Fruit fly (Drosophila melanogaster) whole organism, embryonic: ENCODE measurements around the gene CG32983.

Experiments
- Adf1 ChIP-seq: fragments of 200-800 bp; sonication (Bioruptor generic); IDR thresholded peaks from 2 replicates; pipeline ENCODE4 v1.3.6; 2022; ENCODE audit warnings: missing biosample characterization, missing genetic modification characterization
- Blimp-1 ChIP-seq: fragments of 200-800 bp; sonication (Bioruptor generic); optimal IDR thresholded peaks from 3 replicates; lab custom pipeline; 2018; ENCODE audit warnings: missing biosample characterization, missing genetic modification characterization, mild to moderate bottlenecking, moderate library complexity, missing genetic modification reagents
- BtbVII ChIP-seq: fragments of 200-800 bp; sonication (Bioruptor generic); optimal IDR thresholded peaks from 3 replicates; lab custom pipeline; 2017; ENCODE audit warnings: missing biosample characterization, mild to moderate bottlenecking, missing genetic modification characterization
- CG10209 ChIP-seq: fragments of 200-800 bp; sonication (Bioruptor generic); optimal IDR thresholded peaks from 3 replicates; lab custom pipeline; 2017; ENCODE audit warnings: missing biosample characterization, mild to moderate bottlenecking, missing genetic modification characterization, missing genetic modification reagents
- CG12071 ChIP-seq: fragments of 200-800 bp; sonication (Bioruptor generic); optimal IDR thresholded peaks from 3 replicates; lab custom pipeline; 2018; ENCODE audit warnings: missing biosample characterization, mild to moderate bottlenecking, missing genetic modification characterization
- CG12769 ChIP-seq: fragments of 200-800 bp; sonication (Bioruptor generic); optimal IDR thresholded peaks from 2 replicates; lab custom pipeline; 2019; ENCODE audit warnings: missing biosample characterization, mild to moderate bottlenecking, missing genetic modification characterization, moderate library complexity
- CG14710 ChIP-seq: fragments of 200-800 bp; sonication (Bioruptor generic); optimal IDR thresholded peaks from 3 replicates; lab custom pipeline; 2019; ENCODE audit warnings: missing biosample characterization, mild to moderate bottlenecking, missing genetic modification characterization, moderate library complexity
- CG15514 ChIP-seq: fragments of 200-800 bp; sonication (Bioruptor generic); optimal IDR thresholded peaks from 3 replicates; lab custom pipeline; 2017; ENCODE audit warnings: missing biosample characterization, missing genetic modification characterization, mild to moderate bottlenecking, moderate library complexity, missing genetic modification reagents
- CG15601 ChIP-seq: fragments of 200-800 bp; sonication (Bioruptor generic); optimal IDR thresholded peaks from 3 replicates; lab custom pipeline; 2019; ENCODE audit warnings: missing biosample characterization, mild to moderate bottlenecking, missing genetic modification characterization, moderate library complexity
- CG16863 ChIP-seq: fragments of 200-800 bp; sonication (Bioruptor generic); optimal IDR thresholded peaks from 3 replicates; lab custom pipeline; 2016; ENCODE audit warnings: missing biosample characterization, missing genetic modification characterization
- CG17359 ChIP-seq: fragments of 200-800 bp; sonication (Bioruptor generic); optimal IDR thresholded peaks from 3 replicates; lab custom pipeline; 2018; ENCODE audit warnings: missing biosample characterization, mild to moderate bottlenecking, missing genetic modification characterization, moderate library complexity
- CG18599 ChIP-seq: fragments of 200-800 bp; sonication (Bioruptor generic); optimal IDR thresholded peaks from 3 replicates; lab custom pipeline; 2017; ENCODE audit warnings: missing biosample characterization, missing genetic modification characterization, mild to moderate bottlenecking, moderate library complexity, missing genetic modification reagents
- CG18619 ChIP-seq: fragments of 200-800 bp; sonication (Bioruptor generic); optimal IDR thresholded peaks from 3 replicates; lab custom pipeline; 2017; ENCODE audit warnings: missing biosample characterization, mild to moderate bottlenecking, missing genetic modification characterization
- CG2120 ChIP-seq: fragments of 200-800 bp; sonication (Bioruptor generic); optimal IDR thresholded peaks from 3 replicates; lab custom pipeline; 2016; ENCODE audit warnings: missing biosample characterization, missing genetic modification characterization
- CG2202 ChIP-seq: fragments of 200-800 bp; sonication (Bioruptor generic); optimal IDR thresholded peaks from 2 replicates; lab custom pipeline; 2018; ENCODE audit warnings: missing biosample characterization, mild to moderate bottlenecking, missing genetic modification characterization
- CG2875 ChIP-seq: fragments of 200-800 bp; sonication (Bioruptor generic); optimal IDR thresholded peaks from 2 replicates; lab custom pipeline; 2017; ENCODE audit warnings: missing biosample characterization, mild to moderate bottlenecking, missing genetic modification characterization, missing genetic modification reagents
- CG32767 ChIP-seq: fragments of 200-800 bp; sonication (Bioruptor generic); IDR thresholded peaks from 2 replicates; pipeline ENCODE4 v1.3.6; 2022; ENCODE audit warnings: missing biosample characterization, missing genetic modification characterization
- CG4424 ChIP-seq: fragments of 200-800 bp; sonication (Bioruptor generic); optimal IDR thresholded peaks from 3 replicates; lab custom pipeline; 2016; ENCODE audit warnings: missing biosample characterization, missing genetic modification characterization
- CG6683 ChIP-seq: fragments of 200-800 bp; sonication (Bioruptor generic); optimal IDR thresholded peaks from 2 replicates; lab custom pipeline; 2017; ENCODE audit warnings: missing biosample characterization, mild to moderate bottlenecking, missing genetic modification characterization, missing genetic modification reagents
- CG6791 ChIP-seq: fragments of 200-800 bp; sonication (Bioruptor generic); IDR thresholded peaks from 3 replicates; pipeline ENCODE4 v1.3.6; 2022; ENCODE audit warnings: missing biosample characterization, missing genetic modification characterization; ENCODE audit not compliant: partially characterized antibody
- CG7987 ChIP-seq: fragments of 200-800 bp; sonication (Bioruptor generic); optimal IDR thresholded peaks from 2 replicates; lab custom pipeline; 2018; ENCODE audit warnings: missing biosample characterization, mild to moderate bottlenecking, missing genetic modification characterization, moderate library complexity
- CG8290 ChIP-seq, 3 experiments: fragments of 200-800 bp; sonication (Bioruptor generic); optimal IDR thresholded peaks; 2 replicates each; lab custom pipeline; 2016 to 2019; ENCODE audit warnings: missing biosample characterization in 3 of 3, missing genetic modification characterization in 3 of 3, mild to moderate bottlenecking in 2 of 3, moderate library complexity in 1 of 3
- CG9727 ChIP-seq: fragments of 200-800 bp; sonication (Bioruptor generic); optimal IDR thresholded peaks from 3 replicates; lab custom pipeline; 2017; ENCODE audit warnings: missing biosample characterization, mild to moderate bottlenecking, missing genetic modification characterization
- CoRest ChIP-seq: fragments of 200-800 bp; sonication (Bioruptor generic); optimal IDR thresholded peaks from 3 replicates; lab custom pipeline; 2018; ENCODE audit warnings: missing biosample characterization, mild to moderate bottlenecking, missing genetic modification characterization, moderate library complexity
- E2f1 ChIP-seq: fragments of 200-800 bp; sonication (Bioruptor generic); IDR thresholded peaks from 2 replicates; pipeline ENCODE4 v1.3.6; 2022; ENCODE audit warnings: missing biosample characterization, missing genetic modification characterization
- HHEX ChIP-seq: fragments of 200-800 bp; sonication (Bioruptor generic); optimal IDR thresholded peaks from 3 replicates; lab custom pipeline; 2017; ENCODE audit warnings: missing biosample characterization, mild to moderate bottlenecking, missing genetic modification characterization, missing genetic modification reagents
- HLHmδ ChIP-seq: fragments of 200-800 bp; sonication (Bioruptor generic); optimal IDR thresholded peaks from 2 replicates; lab custom pipeline; 2018; ENCODE audit warnings: missing biosample characterization, mild to moderate bottlenecking, missing genetic modification characterization, moderate library complexity
- MBD-R2 ChIP-seq: fragments of 200-800 bp; sonication (Bioruptor generic); IDR thresholded peaks from 2 replicates; pipeline ENCODE4 v1.3.6; 2022; ENCODE audit warnings: missing biosample characterization, missing genetic modification characterization
- NFAT ChIP-seq: fragments of 200-800 bp; sonication (Bioruptor generic); IDR thresholded peaks from 2 replicates; pipeline ENCODE4 v1.3.6; 2022; ENCODE audit warnings: missing biosample characterization, missing genetic modification characterization
- NfI ChIP-seq: fragments of 200-800 bp; sonication (Bioruptor generic); optimal IDR thresholded peaks from 3 replicates; lab custom pipeline; 2018; ENCODE audit warnings: missing biosample characterization, mild to moderate bottlenecking, missing genetic modification characterization, moderate library complexity
- PHDP ChIP-seq: fragments of 200-800 bp; sonication (Bioruptor generic); optimal IDR thresholded peaks from 3 replicates; lab custom pipeline; 2018; ENCODE audit warnings: missing biosample characterization, mild to moderate bottlenecking, missing genetic modification characterization, moderate library complexity
- Sox100B ChIP-seq: fragments of 200-800 bp; sonication (Bioruptor generic); optimal IDR thresholded peaks from 3 replicates; lab custom pipeline; 2018; ENCODE audit warnings: missing biosample characterization, mild to moderate bottlenecking, missing genetic modification characterization
- bigmax ChIP-seq: fragments of 200-800 bp; sonication (Bioruptor generic); optimal IDR thresholded peaks from 2 replicates; lab custom pipeline; 2018; ENCODE audit warnings: missing biosample characterization, mild to moderate bottlenecking, missing genetic modification characterization
- btn ChIP-seq: fragments of 200-800 bp; sonication (Bioruptor generic); optimal IDR thresholded peaks from 2 replicates; lab custom pipeline; 2016; ENCODE audit warnings: missing biosample characterization, missing genetic modification characterization
- caup ChIP-seq: fragments of 200-800 bp; sonication (Bioruptor generic); optimal IDR thresholded peaks from 3 replicates; lab custom pipeline; 2017; ENCODE audit warnings: missing biosample characterization, mild to moderate bottlenecking, missing genetic modification characterization, moderate library complexity; ENCODE audit not compliant: severe bottlenecking
- chn ChIP-seq: fragments of 200-800 bp; sonication (Bioruptor generic); optimal IDR thresholded peaks from 2 replicates; lab custom pipeline; 2016; ENCODE audit warnings: missing biosample characterization, missing genetic modification characterization
- cwo ChIP-seq: fragments of 200-800 bp; sonication (Bioruptor generic); optimal IDR thresholded peaks from 3 replicates; lab custom pipeline; 2017; ENCODE audit warnings: missing biosample characterization, missing genetic modification characterization, mild to moderate bottlenecking, moderate library complexity, missing genetic modification reagents
- dan ChIP-seq: fragments of 200-800 bp; sonication (Bioruptor generic); IDR thresholded peaks from 2 replicates; pipeline ENCODE4 v1.3.6; 2022; ENCODE audit warnings: missing biosample characterization, missing genetic modification characterization
- dmrt11E ChIP-seq: fragments of 200-800 bp; sonication (Bioruptor generic); optimal IDR thresholded peaks from 3 replicates; lab custom pipeline; 2018; ENCODE audit warnings: missing biosample characterization, mild to moderate bottlenecking, missing genetic modification characterization, moderate library complexity
- lbe ChIP-seq: fragments of 200-800 bp; sonication (Bioruptor generic); optimal IDR thresholded peaks from 2 replicates; lab custom pipeline; 2016; ENCODE audit warnings: missing biosample characterization, mild to moderate bottlenecking, missing genetic modification characterization
- lov ChIP-seq, 2 experiments: fragments of 200-800 bp in 1 of 2; fragments of >200 bp in 1 of 2; sonication (Bioruptor generic) in 1 of 2; IDR thresholded peaks in 1 of 2; optimal IDR thresholded peaks in 1 of 2; 2 replicates in 1 of 2; 3 replicates in 1 of 2; pipeline versions ENCODE4 v1.3.6 to Lab custom; 2017 to 2022; ENCODE audit warnings: missing biosample characterization in 1 of 2, missing genetic modification characterization in 1 of 2
- onecut ChIP-seq: fragments of 200-800 bp; sonication (Bioruptor generic); IDR thresholded peaks from 2 replicates; pipeline ENCODE4 v1.3.6; 2022; ENCODE audit warnings: missing biosample characterization, missing genetic modification characterization
- otp ChIP-seq: fragments of 200-800 bp; sonication (Bioruptor generic); IDR thresholded peaks from 3 replicates; pipeline ENCODE4, ENCODE4 v1.3.6; 2022; ENCODE audit warnings: missing biosample characterization, missing genetic modification characterization
- pho ChIP-seq: fragments of 200-800 bp; sonication (Bioruptor generic); optimal IDR thresholded peaks from 2 replicates; lab custom pipeline; 2016; ENCODE audit warnings: missing biosample characterization, missing genetic modification characterization
- sens ChIP-seq: fragments of 200-800 bp; sonication (Bioruptor generic); peaks from one replicate; lab custom pipeline; 2016; ENCODE audit warnings: missing biosample characterization, missing genetic modification characterization
- trh ChIP-seq: fragments of 200-800 bp; sonication (Bioruptor generic); optimal IDR thresholded peaks from 2 replicates; lab custom pipeline; 2016; ENCODE audit warnings: missing biosample characterization, missing genetic modification characterization
- twi ChIP-seq: fragments of 200-800 bp; optimal IDR thresholded peaks from 2 replicates; lab custom pipeline; 2019; ENCODE audit warnings: missing biosample characterization, mild to moderate bottlenecking, missing genetic modification characterization, moderate library complexity

CG32983 gene

dm6 chr2L:8857752-8858151 lies 7.9 kb upstream of the CG32983 start (continued):
- TF ChIP-seq CG10209 (GFP tag; lab: Kevin White, UChicago) (no peak), HHEX (GFP tag; lab: Kevin White, UChicago) (no peak), NFAT (GFP tag; lab: Robert Waterston, UW) (no peak), bigmax (no peak), chn (GFP tag; lab: Kevin White, UChicago) (no peak), CG18619 (GFP tag; lab: Kevin White, UChicago) (no peak), E2f1 (GFP tag; lab: Robert Waterston, UW) (no peak), Adf1 (GFP tag; lab: Robert Waterston, UW) (no peak), CG4424 (GFP tag; lab: Kevin White, UChicago) (no peak), CG17359 (tag; lab: Kevin White, UChicago) (no peak), cwo (GFP tag; lab: Kevin White, UChicago) (peak; percentile 59), dan (GFP tag; lab: Robert Waterston, UW) (no peak), MBD-R2 (GFP tag; lab: Robert Waterston, UW) (no peak), CG15514 (GFP tag; lab: Kevin White, UChicago) (no peak)

- TF ChIP-seq CG2202 (tag; lab: Kevin White, UChicago) (peak; percentile 58), PHDP (tag; lab: Kevin White, UChicago) (peak; percentile 33), lov (optimal IDR thresholded peaks at IDR 0.05; lab: Kevin White, UChicago) (no peak), lov (GFP tag; IDR thresholded peaks at IDR 0.05; lab: Robert Waterston, UW) (no peak), lbe (peak; percentile 73), CG6683 (GFP tag; lab: Kevin White, UChicago) (no peak), otp (GFP tag; lab: Robert Waterston, UW) (0 out of 3 replicates have a peak, but pooled peaks have one; percentile 30), Sox100B (GFP tag; lab: Kevin White, UChicago) (peak; percentile 7), pho (GFP tag; lab: Kevin White, UChicago) (peak; percentile 4), dmrt11E (peak; percentile 37), CG7987 (GFP tag; lab: Kevin White, UChicago) (peak; percentile 54), BtbVII (GFP tag; lab: Kevin White, UChicago) (peak; percentile 20), CG15601 (peak; percentile 56), CoRest (no peak), CG17359 (tag; lab: Kevin White, UChicago) (peak; percentile 22), CG9727 (peak; percentile 37), HLHmδ (GFP tag; lab: Kevin White, UChicago) (peak; percentile 8), caup (GFP tag; lab: Kevin White, UChicago) (peak; percentile 32), twi (peak; percentile 6), NfI (GFP tag; lab: Kevin White, UChicago) (peak; percentile 9), btn (no peak), CG32767 (no peak), onecut (GFP tag; lab: Robert Waterston, UW) (peak; percentile 30), sens (GFP tag; lab: Kevin White, UChicago) (peak; percentile 77), CG12071 (GFP tag; lab: Kevin White, UChicago) (peak; percentile 27), CG12769 (tag; lab: Kevin White, UChicago) (peak; percentile 22), trh (peak; percentile 0), CG14710 (tag; lab: Kevin White, UChicago) (peak; percentile 36), CG2120 (GFP tag; lab: Kevin White, UChicago) (peak; percentile 11), CG16863 (GFP tag; lab: Kevin White, UChicago) (no peak), CG18599 (GFP tag; lab: Kevin White, UChicago) (peak; percentile 65), CG2875 (GFP tag; lab: Kevin White, UChicago) (peak; percentile 43), Blimp-1 (GFP tag; lab: Kevin White, UChicago) (peak; percentile 73), HHEX (GFP tag; lab: Kevin White, UChicago) (peak; percentile 41), CG8290 (GFP tag; optimal IDR thresholded peaks at IDR 0.05; lab: Kevin White, UChicago) (no peak), CG8290 (tag; optimal IDR thresholded peaks at IDR 0.05; lab: Kevin White, UChicago) (peak in 1 of 2 experiments; percentile 36), CG6791 (GFP tag; lab: Robert Waterston, UW) (no peak)
Observed at dm6 chr2L:8859839-8860238, 5.8 kb upstream of the CG32983 start.
